Fruit fly (Drosophila melanogaster) whole organism, embryonic: Measurements from ENCODE around the gene CG10347.

Experiments used
- BtbVII ChIP-seq: fragments of 200-800 bp; sonication (Bioruptor generic); optimal IDR thresholded peaks from 3 replicates; lab custom pipeline; 2017; ENCODE audit warnings: missing biosample characterization, mild to moderate bottlenecking, missing genetic modification characterization
- CG12659 ChIP-seq: fragments of 200-800 bp; sonication (Bioruptor generic); optimal IDR thresholded peaks from 3 replicates; lab custom pipeline; 2017; ENCODE audit warnings: mild to moderate bottlenecking, missing biosample characterization, missing genetic modification reagents, missing genetic modification characterization
- CG12769 ChIP-seq: fragments of 200-800 bp; sonication (Bioruptor generic); optimal IDR thresholded peaks from 2 replicates; lab custom pipeline; 2019; ENCODE audit warnings: missing biosample characterization, mild to moderate bottlenecking, missing genetic modification characterization, moderate library complexity
- CG15269 ChIP-seq: fragments of 200-800 bp; sonication (Bioruptor generic); optimal IDR thresholded peaks from 2 replicates; lab custom pipeline; 2018; ENCODE audit warnings: missing biosample characterization, mild to moderate bottlenecking, missing genetic modification characterization, moderate library complexity
- CG15696 ChIP-seq: fragments of 200-800 bp; sonication (Bioruptor generic); optimal IDR thresholded peaks from 2 replicates; lab custom pipeline; 2019; ENCODE audit warnings: missing biosample characterization, mild to moderate bottlenecking, missing genetic modification characterization, moderate library complexity
- CG16813 ChIP-seq: fragments of 200-800 bp; sonication (Bioruptor generic); IDR thresholded peaks from 3 replicates; pipeline ENCODE4 v1.3.6; 2022; ENCODE audit warnings: missing biosample characterization, missing genetic modification characterization; ENCODE audit not compliant: partially characterized antibody
- CG17361 ChIP-seq: fragments of 200-800 bp; sonication (Bioruptor generic); IDR thresholded peaks from 3 replicates; pipeline ENCODE4 v1.3.6; 2022; ENCODE audit warnings: missing biosample characterization, missing genetic modification characterization
- CG1832 ChIP-seq: fragments of 200-800 bp; sonication (Bioruptor generic); optimal IDR thresholded peaks from 2 replicates; lab custom pipeline; 2017; ENCODE audit warnings: missing biosample characterization, mild to moderate bottlenecking, missing genetic modification characterization, inconsistent platforms
- CG18599 ChIP-seq: fragments of 200-800 bp; sonication (Bioruptor generic); optimal IDR thresholded peaks from 3 replicates; lab custom pipeline; 2017; ENCODE audit warnings: missing biosample characterization, missing genetic modification characterization, mild to moderate bottlenecking, moderate library complexity, missing genetic modification reagents
- CG2712 ChIP-seq: fragments of 200-800 bp; optimal IDR thresholded peaks from 3 replicates; lab custom pipeline; 2019; ENCODE audit warnings: missing biosample characterization, mild to moderate bottlenecking, missing genetic modification characterization, moderate library complexity
- CG3065 ChIP-seq: fragments of 200-800 bp; sonication (Bioruptor generic); optimal IDR thresholded peaks from 2 replicates; lab custom pipeline; 2016; ENCODE audit warnings: missing biosample characterization, missing genetic modification characterization
- CG31441 ChIP-seq: fragments of 200-800 bp; sonication (Bioruptor generic); IDR thresholded peaks from 2 replicates; pipeline ENCODE4 v1.3.6; 2022; ENCODE audit warnings: missing biosample characterization, missing genetic modification characterization
- CG7839 ChIP-seq: fragments of 200-800 bp; sonication (Bioruptor generic); optimal IDR thresholded peaks from 3 replicates; lab custom pipeline; 2018; ENCODE audit warnings: missing biosample characterization, mild to moderate bottlenecking, missing genetic modification characterization, moderate library complexity
- CG7963 ChIP-seq: fragments of 200-800 bp; sonication (Bioruptor generic); IDR thresholded peaks from 3 replicates; pipeline ENCODE4 v1.3.6; 2022; ENCODE audit warnings: missing biosample characterization, missing genetic modification characterization; ENCODE audit not compliant: partially characterized antibody
- CG8944 ChIP-seq: fragments of 200-800 bp; sonication (Bioruptor generic); optimal IDR thresholded peaks from 3 replicates; lab custom pipeline; 2016; ENCODE audit warnings: missing biosample characterization, missing genetic modification characterization
- CG9437 ChIP-seq: fragments of 200-800 bp; sonication (Bioruptor generic); optimal IDR thresholded peaks from 2 replicates; lab custom pipeline; 2018; ENCODE audit warnings: missing biosample characterization, mild to moderate bottlenecking, missing genetic modification characterization
- CG9932 ChIP-seq: fragments of 200-800 bp; sonication (Bioruptor generic); IDR thresholded peaks from 2 replicates; pipeline ENCODE4 v1.3.6; 2022; ENCODE audit warnings: missing biosample characterization, missing genetic modification characterization
- CrebB ChIP-seq: fragments of 200-800 bp; sonication (Bioruptor generic); optimal IDR thresholded peaks from 3 replicates; lab custom pipeline; 2018; ENCODE audit warnings: missing biosample characterization, mild to moderate bottlenecking, missing genetic modification characterization
- Dbx ChIP-seq: fragments of 200-800 bp; sonication (Bioruptor generic); IDR thresholded peaks from 3 replicates; pipeline ENCODE4 v1.3.6; 2022; ENCODE audit warnings: missing biosample characterization, missing genetic modification characterization
- E2f2 ChIP-seq: fragments of 200-800 bp; sonication (Bioruptor generic); IDR thresholded peaks from 2 replicates; pipeline ENCODE4 v1.3.6; 2022; ENCODE audit warnings: missing biosample characterization, missing genetic modification characterization
- Ets65A ChIP-seq: fragments of 200-800 bp; sonication (Bioruptor generic); peaks from one replicate; lab custom pipeline; 2016; ENCODE audit warnings: missing biosample characterization, missing genetic modification characterization
- Fer2 ChIP-seq: fragments of 200-800 bp; sonication (Bioruptor generic); optimal IDR thresholded peaks from 2 replicates; lab custom pipeline; 2018; ENCODE audit warnings: missing biosample characterization, mild to moderate bottlenecking, missing genetic modification characterization, moderate library complexity
- Fer3 ChIP-seq: fragments of 200-800 bp; sonication (Bioruptor generic); optimal IDR thresholded peaks from 2 replicates; lab custom pipeline; 2018; ENCODE audit warnings: missing biosample characterization, mild to moderate bottlenecking, missing genetic modification characterization, moderate library complexity
- Lhr ChIP-seq: fragments of 200-800 bp; sonication (Bioruptor generic); optimal IDR thresholded peaks from 3 replicates; lab custom pipeline; 2017; ENCODE audit warnings: mild to moderate bottlenecking, missing biosample characterization, missing genetic modification reagents, missing genetic modification characterization
- Meics ChIP-seq: fragments of 200-800 bp; sonication (Bioruptor generic); optimal IDR thresholded peaks from 2 replicates; lab custom pipeline; 2017; ENCODE audit warnings: missing biosample characterization, mild to moderate bottlenecking, missing genetic modification characterization
- Myb ChIP-seq: fragments of 200-800 bp; sonication (Bioruptor generic); optimal IDR thresholded peaks from 2 replicates; lab custom pipeline; 2016; ENCODE audit warnings: missing biosample characterization, missing genetic modification characterization
- Nf-YA ChIP-seq: fragments of 200-800 bp; sonication (Bioruptor generic); IDR thresholded peaks from 2 replicates; pipeline ENCODE4 v1.3.6; 2022; ENCODE audit warnings: missing biosample characterization, missing genetic modification characterization
- Pdp1 ChIP-seq, 2 experiments: fragments of 200-800 bp; sonication (Bioruptor generic); optimal IDR thresholded peaks; 3 replicates each; lab custom pipeline; 2016; ENCODE audit warnings: missing biosample characterization in 2 of 2, missing genetic modification characterization in 2 of 2, mild to moderate bottlenecking in 1 of 2, moderate library complexity in 1 of 2
- Rfx ChIP-seq: fragments of 200-800 bp; sonication (Bioruptor generic); IDR thresholded peaks from 2 replicates; pipeline ENCODE4 v1.3.6; 2022; ENCODE audit warnings: missing biosample characterization, missing genetic modification characterization
- Side ChIP-seq: fragments of 200-800 bp; sonication (Bioruptor generic); optimal IDR thresholded peaks from 2 replicates; lab custom pipeline; 2016; ENCODE audit warnings: missing biosample characterization, missing genetic modification characterization
- ab ChIP-seq: fragments of 200-800 bp; sonication (Bioruptor generic); optimal IDR thresholded peaks from 2 replicates; lab custom pipeline; 2016; ENCODE audit warnings: missing biosample characterization, missing genetic modification characterization
- amos ChIP-seq: fragments of 200-800 bp; sonication (Bioruptor generic); IDR thresholded peaks from 2 replicates; pipeline ENCODE4 v1.3.6; 2022; ENCODE audit warnings: missing biosample characterization, missing genetic modification characterization; ENCODE audit not compliant: partially characterized antibody
- chm ChIP-seq: fragments of 200-800 bp; sonication (Bioruptor generic); IDR thresholded peaks from 2 replicates; pipeline ENCODE4 v1.3.6; 2022; ENCODE audit warnings: missing biosample characterization, missing genetic modification characterization
- danr ChIP-seq: fragments of 200-800 bp; sonication (Bioruptor generic); IDR thresholded peaks from 2 replicates; pipeline ENCODE4 v1.3.6; 2022; ENCODE audit warnings: missing biosample characterization, missing genetic modification characterization
- dm ChIP-seq: fragments of 200-800 bp; sonication (Bioruptor generic); optimal IDR thresholded peaks from 3 replicates; lab custom pipeline; 2016; ENCODE audit warnings: missing biosample characterization, missing genetic modification characterization
- dpn ChIP-seq, 2 experiments: fragments of 200-800 bp; sonication (Bioruptor generic); optimal IDR thresholded peaks; 3 replicates each; lab custom pipeline; 2016; ENCODE audit warnings: missing biosample characterization in 2 of 2, missing genetic modification characterization in 2 of 2
- exex ChIP-seq: fragments of 200-800 bp; sonication (Bioruptor generic); optimal IDR thresholded peaks from 4 replicates; lab custom pipeline; 2018; ENCODE audit warnings: missing biosample characterization, mild to moderate bottlenecking, missing genetic modification characterization, moderate library complexity
- fd3F ChIP-seq: fragments of 200-800 bp; sonication (Bioruptor generic); optimal IDR thresholded peaks from 2 replicates; lab custom pipeline; 2018; ENCODE audit warnings: missing biosample characterization, mild to moderate bottlenecking, missing genetic modification characterization, moderate library complexity
- gem ChIP-seq: fragments of 200-800 bp; sonication (Bioruptor generic); optimal IDR thresholded peaks from 2 replicates; lab custom pipeline; 2019; ENCODE audit warnings: missing biosample characterization, mild to moderate bottlenecking, missing genetic modification characterization, moderate library complexity
- grau ChIP-seq: fragments of 200-800 bp; optimal IDR thresholded peaks from 3 replicates; lab custom pipeline; 2019; ENCODE audit warnings: missing biosample characterization, mild to moderate bottlenecking, missing genetic modification characterization, moderate library complexity
- inv ChIP-seq: fragments of 200-800 bp; sonication (Bioruptor generic); IDR thresholded peaks from 2 replicates; pipeline ENCODE4 v1.3.6; 2022; ENCODE audit warnings: missing biosample characterization, missing genetic modification characterization; ENCODE audit not compliant: partially characterized antibody
- lbe ChIP-seq: fragments of 200-800 bp; sonication (Bioruptor generic); optimal IDR thresholded peaks from 2 replicates; lab custom pipeline; 2016; ENCODE audit warnings: missing biosample characterization, mild to moderate bottlenecking, missing genetic modification characterization
- mam ChIP-seq: fragments of 200-800 bp; sonication (Bioruptor generic); optimal IDR thresholded peaks from 3 replicates; lab custom pipeline; 2016; ENCODE audit warnings: missing biosample characterization, missing genetic modification characterization
- mirr ChIP-seq: fragments of 200-800 bp; sonication (Bioruptor generic); optimal IDR thresholded peaks from 3 replicates; lab custom pipeline; 2018; ENCODE audit warnings: missing biosample characterization, mild to moderate bottlenecking, missing genetic modification characterization
- nerfin-2 ChIP-seq: fragments of 200-800 bp; sonication (Bioruptor generic); IDR thresholded peaks from 2 replicates; pipeline ENCODE4 v1.3.6; 2022; ENCODE audit warnings: missing biosample characterization, missing genetic modification characterization; ENCODE audit not compliant: partially characterized antibody
- nmo ChIP-seq: fragments of 200-800 bp; sonication (Bioruptor generic); optimal IDR thresholded peaks from 2 replicates; lab custom pipeline; 2018; ENCODE audit warnings: missing biosample characterization, mild to moderate bottlenecking, missing genetic modification characterization, moderate library complexity
- pita ChIP-seq: fragments of 200-800 bp; sonication (Bioruptor generic); optimal IDR thresholded peaks from 2 replicates; lab custom pipeline; 2017; ENCODE audit warnings: missing biosample characterization, mild to moderate bottlenecking, missing genetic modification characterization
- seq ChIP-seq: fragments of 200-800 bp; sonication (Bioruptor generic); IDR thresholded peaks from 2 replicates; pipeline ENCODE4 v1.3.6; 2022; ENCODE audit warnings: missing biosample characterization, missing genetic modification characterization
- sug ChIP-seq: fragments of 200-800 bp; optimal IDR thresholded peaks from 2 replicates; lab custom pipeline; 2019; ENCODE audit warnings: missing biosample characterization, mild to moderate bottlenecking, missing genetic modification characterization, moderate library complexity
- tio ChIP-seq: fragments of 200-800 bp; sonication (Bioruptor generic); optimal IDR thresholded peaks from 2 replicates; lab custom pipeline; 2017; ENCODE audit warnings: missing biosample characterization, missing genetic modification characterization, inconsistent platforms

The CG10347 gene

dm6 chrX:11852310-11852709 is 2.4 kb downstream of the CG10347 start, which contains the start of gene p24-1 (continued):
- TF ChIP-seq grau (tag; lab: Kevin White, UChicago) (peak; percentile 40), CG1832 (GFP tag; lab: Kevin White, UChicago) (no peak), Rfx (GFP tag; lab: Robert Waterston, UW) (peak; percentile 81), Meics (peak; percentile 34), Dbx (GFP tag; lab: Robert Waterston, UW) (peak; percentile 71; the same call in 2 of the 3 replicates), fd3F (GFP tag; lab: Kevin White, UChicago) (no peak), seq (GFP tag; lab: Robert Waterston, UW) (no peak), CG31441 (GFP tag; lab: Robert Waterston, UW) (peak; percentile 40; the same call in 1 of the 2 replicates), CG15269 (peak; percentile 23), Pdp1 (GFP tag; optimal IDR thresholded peaks at IDR 0.05; lab: Kevin White, UChicago) (peak; percentile 11 to 96), CG12659 (GFP tag; lab: Kevin White, UChicago) (peak; percentile 67), inv (GFP tag; lab: Robert Waterston, UW) (peak; percentile 82), CG3065 (no peak), mam (GFP tag; lab: Kevin White, UChicago) (peak; percentile 68), Myb (GFP tag; lab: Kevin White, UChicago) (peak; percentile 55), CG8944 (GFP tag; lab: Kevin White, UChicago) (peak; percentile 28), dpn (GFP tag; optimal IDR thresholded peaks at IDR 0.05; lab: Kevin White, UChicago) (peak; percentile 51 to 64), CG16813 (GFP tag; lab: Robert Waterston, UW) (peak; percentile 85), CG9437 (GFP tag; lab: Kevin White, UChicago) (peak; percentile 80), Nf-YA (GFP tag; lab: Robert Waterston, UW) (no peak), sug (peak; percentile 61), danr (GFP tag; lab: Robert Waterston, UW) (no peak), Lhr (peak; percentile 11), nmo (peak; percentile 32), pita (GFP tag; lab: Kevin White, UChicago) (no peak), CG18599 (GFP tag; lab: Kevin White, UChicago) (peak; percentile 46), lbe (peak; percentile 49), CG12769 (tag; lab: Kevin White, UChicago) (peak; percentile 30), CG15696 (tag; lab: Kevin White, UChicago) (peak; percentile 7), Fer2 (tag; lab: Kevin White, UChicago) (peak; percentile 13), tio (no peak), nerfin-2 (peak; percentile 69), Side (GFP tag; lab: Kevin White, UChicago) (peak; percentile 57), ab (GFP tag; lab: Kevin White, UChicago) (no peak), CG2712 (tag; lab: Kevin White, UChicago) (peak; percentile 46), mirr (GFP tag; lab: Kevin White, UChicago) (peak; percentile 39), CG17361 (GFP tag; lab: Robert Waterston, UW) (0 out of 3 replicates have a peak, but pooled peaks have one; percentile 13), Fer3 (peak; percentile 12), E2f2 (GFP tag; lab: Robert Waterston, UW) (peak; percentile 94), BtbVII (GFP tag; lab: Kevin White, UChicago) (no peak), CG9932 (peak; percentile 88), exex (tag; lab: Kevin White, UChicago) (peak; percentile 1), amos (GFP tag; lab: Robert Waterston, UW) (peak; percentile 94), gem (peak; percentile 23), dm (GFP tag; lab: Kevin White, UChicago) (peak; percentile 61), CrebB (peak; percentile 7), CG7839 (tag; lab: Kevin White, UChicago) (peak; percentile 25), Ets65A (GFP tag; lab: Kevin White, UChicago) (peak; percentile 96), chm (0 out of 2 replicates have a peak, but pooled peaks have one; percentile 44), CG7963 (GFP tag; lab: Robert Waterston, UW) (peak; percentile 74)
